Worm (Caenorhabditis elegans): ENCODE results near the gene lonp-2.

Gene lonp-2

DNA sequence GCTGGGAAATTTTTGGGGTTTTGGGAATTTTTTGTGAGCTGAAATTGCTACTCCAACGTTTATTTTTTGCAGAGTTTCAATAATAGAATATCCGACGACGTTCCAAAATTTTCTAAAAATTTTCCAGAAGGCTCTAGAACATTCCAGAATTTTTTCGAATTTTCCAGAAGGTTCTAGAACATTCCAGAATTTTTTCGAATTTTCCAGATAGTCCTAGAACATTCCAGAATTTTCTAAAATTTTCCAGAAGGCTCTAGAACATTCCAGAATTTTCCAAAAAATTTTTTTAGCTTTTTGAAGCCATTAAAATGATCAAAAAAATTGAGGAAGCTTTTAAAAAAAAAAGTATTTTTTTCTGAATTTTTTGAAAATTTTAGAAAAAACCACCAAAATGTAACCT is 15.9 kb downstream of the lonp-2 start:
- TF ChIP-seq mdl-1 (tag; optimal IDR thresholded peaks at IDR 0.05) (no peak), ceh-82 (tag; optimal IDR thresholded peaks at IDR 0.05) (no peak), aly-2 (tag; optimal IDR thresholded peaks at IDR 0.05) (no peak), zag-1 (tag; optimal IDR thresholded peaks at IDR 0.05) (no peak), nhr-23 (tag; optimal IDR thresholded peaks at IDR 0.05) (no peak), R02D3.7 (tag; optimal IDR thresholded peaks at IDR 0.05) (no peak), unc-39 (tag; optimal IDR thresholded peaks at IDR 0.05) (no peak), nfya-1 (tag; optimal IDR thresholded peaks at IDR 0.05; ENCODE audit: insufficient read depth) (no peak), tbx-2 (tag; optimal IDR thresholded peaks at IDR 0.05) (no peak), fkh-2 (tag; optimal IDR thresholded peaks at IDR 0.05) (no peak), egl-27 (tag; optimal IDR thresholded peaks at IDR 0.05) (no peak), nhr-25 (tag; optimal IDR thresholded peaks at IDR 0.05) (no peak), jun-1 (tag; optimal IDR thresholded peaks at IDR 0.05) (no peak), daf-12 (tag; optimal IDR thresholded peaks at IDR 0.05) (no peak), ztf-11 (tag; optimal IDR thresholded peaks at IDR 0.05) (no peak), lin-15B (tag; optimal IDR thresholded peaks at IDR 0.05) (no peak), ZK546.5 (tag; optimal IDR thresholded peaks at IDR 0.05) (no peak), lin-39 (tag; optimal IDR thresholded peaks at IDR 0.05) (no peak), elt-2 (tag; optimal IDR thresholded peaks at IDR 0.05) (no peak)

DNA sequence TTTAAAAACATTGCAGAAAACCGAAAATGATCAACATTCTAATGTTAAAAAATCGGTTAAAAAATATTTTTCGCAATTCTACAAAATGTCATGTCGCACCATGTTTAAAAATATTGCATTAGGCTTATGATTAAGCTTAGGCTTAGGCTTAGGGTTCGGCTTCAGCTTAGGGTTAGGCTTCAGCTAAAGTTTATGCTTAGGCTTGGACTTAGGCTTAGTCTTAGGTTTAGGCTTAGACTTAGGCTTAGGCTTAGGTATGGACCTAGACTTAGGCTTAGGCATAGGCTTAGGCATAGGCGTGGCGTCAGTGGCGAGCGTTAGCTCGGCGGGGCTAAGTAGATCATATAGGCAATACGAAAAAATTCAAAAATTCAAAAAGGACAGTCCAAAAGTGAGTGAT is 16.8 kb downstream of the lonp-2 start:
- no peak for TF ChIP-seq lin-39 (tag; optimal IDR thresholded peaks at IDR 0.05)
- TF ChIP-seq pqm-1 (tag; optimal IDR thresholded peaks at IDR 0.05), result no peak
- TF ChIP-seq elt-3 (tag; optimal IDR thresholded peaks at IDR 0.05), result no peak
- TF ChIP-seq fkh-10 (GFP tag; optimal IDR thresholded peaks at IDR 0.05), result no peak
- TF ChIP-seq pha-4 (tag; optimal IDR thresholded peaks at IDR 0.05), result no peak
- no peak for TF ChIP-seq nhr-76 (tag; optimal IDR thresholded peaks at IDR 0.05)
- no peak for TF ChIP-seq tbx-2 (tag; optimal IDR thresholded peaks at IDR 0.05)
- no peak for TF ChIP-seq hmg-11 (tag; optimal IDR thresholded peaks at IDR 0.05)
- TF ChIP-seq ztf-11 (tag; optimal IDR thresholded peaks at IDR 0.05), result no peak
- TF ChIP-seq nhr-77 (tag; optimal IDR thresholded peaks at IDR 0.05), result no peak
- no peak for TF ChIP-seq elt-2 (tag; optimal IDR thresholded peaks at IDR 0.05)
- TF ChIP-seq ceh-16 (tag; optimal IDR thresholded peaks at IDR 0.05), result no peak
- no peak for TF ChIP-seq R02D3.7 (tag; optimal IDR thresholded peaks at IDR 0.05)
- no peak for TF ChIP-seq sea-2 (GFP tag; optimal IDR thresholded peaks at IDR 0.05)

DNA sequence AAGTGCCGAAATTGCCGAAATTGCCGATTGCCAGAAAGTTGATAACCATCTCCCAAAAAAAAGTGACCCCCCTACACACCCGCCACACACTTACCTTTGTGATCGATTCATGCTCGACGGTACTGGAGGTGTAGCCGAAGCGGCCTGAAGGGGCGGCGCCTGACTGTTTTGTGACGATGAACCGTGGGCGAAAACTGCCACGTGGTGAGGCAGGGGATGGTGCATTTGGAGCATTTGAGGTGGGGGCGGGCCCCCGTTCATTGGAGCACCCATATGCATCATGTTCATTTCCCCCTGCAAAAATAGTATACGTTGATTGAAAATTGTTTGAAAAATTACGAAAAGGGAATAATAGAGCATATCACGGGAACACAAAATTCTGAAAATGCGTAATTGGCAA is 22.5 kb downstream of the lonp-2 start, which contains the start of gene Y75B8A.6:
TSS of gene Y75B8A.6 (minus strand) at position 292 of the 400 bp plus-strand sequence.
- TF ChIP-seq nhr-76 (tag; optimal IDR thresholded peaks at IDR 0.05), result no peak
- no peak for TF ChIP-seq nfya-1 (tag; optimal IDR thresholded peaks at IDR 0.05; ENCODE audit: insufficient read depth)
- TF ChIP-seq egl-27 (tag; optimal IDR thresholded peaks at IDR 0.05), result no peak
- TF ChIP-seq jun-1 (tag; optimal IDR thresholded peaks at IDR 0.05), result no peak
- no peak for TF ChIP-seq ceh-28 (tag; optimal IDR thresholded peaks at IDR 0.05)
- no peak for TF ChIP-seq nhr-43 (tag; optimal IDR thresholded peaks at IDR 0.05; ENCODE audit: poor library complexity, severe bottlenecking)
- TF ChIP-seq ceh-82 (tag; optimal IDR thresholded peaks at IDR 0.05), result no peak
- TF ChIP-seq nhr-67 (tag; optimal IDR thresholded peaks at IDR 0.05), result no peak
- no peak for TF ChIP-seq unc-62 (GFP tag; optimal IDR thresholded peaks at IDR 0.05)
- TF ChIP-seq nhr-77 (tag; optimal IDR thresholded peaks at IDR 0.05), result no peak
- TF ChIP-seq nhr-11 (tag; optimal IDR thresholded peaks at IDR 0.05), result no peak
- no peak for TF ChIP-seq ama-1 (optimal IDR thresholded peaks at IDR 0.05)

DNA sequence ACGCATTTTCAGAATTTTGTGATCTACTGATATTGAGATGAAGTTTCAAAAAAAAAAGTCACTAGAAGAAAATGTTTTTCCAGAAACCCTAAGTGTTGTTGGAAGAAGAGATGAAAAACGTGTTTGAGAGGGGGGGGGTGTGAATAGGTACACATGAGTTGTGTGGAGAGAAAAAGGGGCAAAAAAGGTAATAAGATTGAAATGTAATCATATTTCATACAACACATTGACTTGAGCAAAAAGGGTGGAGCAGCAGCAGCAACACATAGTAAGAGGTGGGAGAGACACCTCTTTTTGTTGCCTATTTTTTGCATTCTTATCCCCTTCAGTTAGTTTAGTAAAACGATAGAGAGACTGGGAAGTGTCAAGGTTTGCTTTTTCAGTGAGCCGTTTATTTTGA is 23.2 kb downstream of the lonp-2 start:
- TF ChIP-seq ceh-28 (tag; optimal IDR thresholded peaks at IDR 0.05) (no peak), nhr-77 (tag; optimal IDR thresholded peaks at IDR 0.05) (no peak), ZK546.5 (tag; optimal IDR thresholded peaks at IDR 0.05) (no peak), egl-5 (tag; optimal IDR thresholded peaks at IDR 0.05) (no peak), tbx-2 (tag; optimal IDR thresholded peaks at IDR 0.05) (no peak), pqm-1 (tag; optimal IDR thresholded peaks at IDR 0.05) (no peak)

DNA sequence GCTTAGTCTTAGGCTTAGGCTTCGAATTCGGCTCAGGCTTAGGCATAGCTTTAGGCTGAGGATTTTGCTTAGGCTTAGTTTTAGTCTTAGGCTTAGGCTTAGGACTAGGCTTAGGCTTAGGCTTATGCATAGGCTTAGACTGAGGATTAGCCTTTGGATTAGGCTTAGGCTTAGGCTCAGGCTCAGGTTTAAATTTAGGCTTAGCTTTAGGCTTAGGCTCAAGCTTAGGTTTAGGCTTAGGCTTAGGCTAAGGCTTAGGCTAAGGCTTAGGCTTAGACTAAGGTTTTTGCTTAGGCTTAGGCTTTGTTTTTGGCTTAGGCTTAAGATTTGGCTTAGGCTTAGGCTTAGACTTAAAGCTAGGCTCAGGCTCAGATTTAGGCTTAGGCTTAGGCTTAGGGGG is 24.2 kb downstream of the lonp-2 start:
- TF ChIP-seq nfya-1 (tag; optimal IDR thresholded peaks at IDR 0.05; ENCODE audit: insufficient read depth), result no peak
- TF ChIP-seq elt-1 (tag; optimal IDR thresholded peaks at IDR 0.05), result no peak
- TF ChIP-seq nhr-76 (tag; optimal IDR thresholded peaks at IDR 0.05), result no peak
- TF ChIP-seq ceh-82 (tag; optimal IDR thresholded peaks at IDR 0.05), result no peak
- TF ChIP-seq aly-2 (tag; optimal IDR thresholded peaks at IDR 0.05), result no peak
- TF ChIP-seq elt-2 (tag; optimal IDR thresholded peaks at IDR 0.05), result no peak
- TF ChIP-seq nhr-23 (tag; optimal IDR thresholded peaks at IDR 0.05), result no peak
- TF ChIP-seq jun-1 (tag; optimal IDR thresholded peaks at IDR 0.05), result no peak
- TF ChIP-seq nhr-77 (tag; optimal IDR thresholded peaks at IDR 0.05), result no peak
- no peak for TF ChIP-seq fos-1 (tag; optimal IDR thresholded peaks at IDR 0.05)
- TF ChIP-seq daf-12 (tag; optimal IDR thresholded peaks at IDR 0.05), result no peak
- no peak for TF ChIP-seq egl-5 (tag; optimal IDR thresholded peaks at IDR 0.05)
- no peak for TF ChIP-seq ceh-16 (tag; optimal IDR thresholded peaks at IDR 0.05)
- TF ChIP-seq nhr-25 (tag; optimal IDR thresholded peaks at IDR 0.05), result no peak
- TF ChIP-seq nhr-43 (tag; optimal IDR thresholded peaks at IDR 0.05; ENCODE audit: poor library complexity, severe bottlenecking), result no peak

All from whole organism, L3 larva.